Worm (Caenorhabditis elegans) whole organism, midembryonic: ENCODE results near the gene C14E2.6.

Source experiments
- T22C8.4 ChIP-seq: fragments of 200-800 bp; sonication (Bioruptor generic); IDR thresholded peaks from 2 replicates; pipeline ENCODE4 v1.3.6; 2022; ENCODE audit warnings: missing genetic modification characterization, missing compliant biosample characterization
- klf-2 ChIP-seq: fragments of 200-800 bp; sonication (Bioruptor generic); conservative IDR thresholded peaks from 2 replicates; pipeline ENCODE4 v1.3.6; 2022; ENCODE audit warnings: missing genetic modification reagents, missing genetic modification characterization, missing compliant biosample characterization
- med-1 ChIP-seq: sonication (generic microtip); optimal IDR thresholded peaks from 2 replicates; lab custom pipeline; 2017; ENCODE audit warnings: missing genetic modification characterization, mild to moderate bottlenecking, missing compliant biosample characterization, antibody characterized with exemption, missing genetic modification reagents; ENCODE audit not compliant: insufficient read depth
- ref-1 ChIP-seq: fragments of 200-800 bp; sonication (Bioruptor generic); conservative IDR thresholded peaks from 2 replicates; pipeline ENCODE4 v1.3.6; 2022; ENCODE audit warnings: missing genetic modification reagents, missing genetic modification characterization, missing compliant biosample characterization
- tab-1 ChIP-seq: fragments of 200-800 bp; sonication (Bioruptor generic); IDR thresholded peaks from 2 replicates; pipeline ENCODE4 v1.3.6; 2022; ENCODE audit warnings: missing genetic modification characterization, missing compliant biosample characterization
- ztf-23 ChIP-seq: fragments of 200-800 bp; sonication (Bioruptor generic); IDR thresholded peaks from 2 replicates; pipeline ENCODE4 v1.3.6; 2022; ENCODE audit warnings: missing genetic modification reagents, missing genetic modification characterization, missing compliant biosample characterization
- ztf-29 ChIP-seq: fragments of 200-800 bp; sonication (Bioruptor generic); IDR thresholded peaks from 2 replicates; pipeline ENCODE4 v1.3.6; 2022; ENCODE audit warnings: missing genetic modification reagents, missing genetic modification characterization, missing compliant biosample characterization

DNA sequence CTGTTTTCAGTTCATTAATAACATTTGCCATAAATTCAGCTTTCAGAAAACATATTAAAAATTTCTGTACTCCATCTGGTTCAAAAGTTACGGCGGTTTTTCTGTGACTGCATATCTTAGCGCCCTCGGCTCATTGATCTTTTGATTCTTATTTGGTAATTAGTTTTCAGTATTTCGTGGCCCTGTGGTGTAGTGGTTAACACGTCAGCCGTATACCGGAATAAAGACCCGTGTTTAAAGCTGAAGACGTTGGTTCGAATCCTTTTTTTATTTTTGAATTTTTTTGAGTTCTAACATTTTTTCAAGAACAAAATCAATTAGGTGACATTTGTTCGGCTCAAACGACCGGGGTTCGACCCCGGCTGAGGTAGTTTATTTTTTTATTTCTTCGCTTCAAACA, 638 bp upstream of the C14E2.6 start:
- TF ChIP-seq klf-2 (GFP tag; lab: Robert Waterston, UW) (no peak), ref-1 (GFP tag; lab: Robert Waterston, UW) (no peak), T22C8.4 (GFP tag; lab: Robert Waterston, UW) (no peak), tab-1 (GFP tag; lab: Robert Waterston, UW) (no peak), med-1 (GFP tag; lab: Kevin White, UChicago) (no peak), ztf-29 (GFP tag; lab: Robert Waterston, UW) (no peak), ztf-23 (GFP tag; lab: Robert Waterston, UW) (no peak)
